Fruit fly (Drosophila melanogaster) Kc167 (cell line): ENCODE measurements around the gene aru.

Source experiments
- Myc ChIP-seq: fragments of >200 bp; optimal IDR thresholded peaks from 2 replicates; lab custom pipeline; 2017; ENCODE audit warnings: missing external identifiers
- Sin3A ChIP-seq: fragments of >200 bp; optimal IDR thresholded peaks from 2 replicates; lab custom pipeline; 2018; ENCODE audit warnings: missing external identifiers
- h ChIP-seq: fragments of >200 bp; optimal IDR thresholded peaks from 3 replicates; lab custom pipeline; 2018; ENCODE audit warnings: missing external identifiers
- psq ChIP-seq: fragments of >200 bp; optimal IDR thresholded peaks from 2 replicates; lab custom pipeline; 2017; ENCODE audit warnings: missing external identifiers

dm6 chr2L:913850-914391 lies 45.8 kb upstream of the aru start, which contains the start of gene GluRIIC:
- TF ChIP-seq h (lab: Kevin White, UChicago): no peak
- TF ChIP-seq Myc: no peak
- TF ChIP-seq psq (lab: Kevin White, UChicago): no peak
- TF ChIP-seq Sin3A: no peak
